Worm (Caenorhabditis elegans) whole organism, L4 larva: ENCODE results near the gene ZK1098.12.

Source experiments
- F26F4.8 ChIP-seq: fragments of 200-800 bp; sonication (Bioruptor generic); conservative IDR thresholded peaks from 2 replicates; pipeline ENCODE4 v1.3.6; 2022; ENCODE audit warnings: missing genetic modification characterization, missing compliant biosample characterization
- R02D3.7 ChIP-seq: fragments of 150-350 bp; sonication (generic microtip); optimal IDR thresholded peaks from 3 replicates; lab custom pipeline; 2014; ENCODE audit warnings: missing biosample characterization, missing genetic modification characterization
- T20F7.1 ChIP-seq: fragments of 200-800 bp; sonication (Bioruptor generic); optimal IDR thresholded peaks from 2 replicates; lab custom pipeline; 2018; ENCODE audit warnings: mild to moderate bottlenecking, missing genetic modification characterization, missing compliant biosample characterization
- T26A8.4 ChIP-seq: fragments of 200-800 bp; sonication (Bioruptor generic); IDR thresholded peaks from 2 replicates; pipeline ENCODE4 v1.3.6; 2022; ENCODE audit warnings: missing genetic modification characterization, missing compliant biosample characterization
- Y105C5A.15 ChIP-seq: fragments of 200-800 bp; sonication (Bioruptor generic); IDR thresholded peaks from 2 replicates; pipeline ENCODE4 v1.3.6; 2022; ENCODE audit warnings: missing genetic modification characterization, missing compliant biosample characterization
- Y48G9A.11 ChIP-seq: fragments of 200-800 bp; sonication (Bioruptor generic); IDR thresholded peaks from 2 replicates; pipeline ENCODE4 v1.3.6; 2022; ENCODE audit warnings: missing genetic modification reagents, missing genetic modification characterization, missing compliant biosample characterization
- ZK546.5 ChIP-seq, 2 experiments: sonication (generic microtip); optimal IDR thresholded peaks; 2 replicates each; lab custom pipeline; 2017; ENCODE audit warnings: missing biosample characterization in 2 of 2, missing genetic modification characterization in 2 of 2
- aha-1 ChIP-seq: fragments of 150-350 bp; peaks from one replicate; lab custom pipeline; 2014; ENCODE audit warnings: missing biosample characterization, missing genetic modification characterization
- ama-1 ChIP-seq: fragments of 150-350 bp; optimal IDR thresholded peaks from 2 replicates; lab custom pipeline; 2014; ENCODE audit warnings: inconsistent platforms, mixed read lengths
- attf-4 ChIP-seq: sonication (generic microtip); optimal IDR thresholded peaks from 3 replicates; lab custom pipeline; 2017; ENCODE audit warnings: missing biosample characterization, missing genetic modification characterization
- ctbp-1 ChIP-seq: fragments of 200-800 bp; sonication (Bioruptor generic); IDR thresholded peaks from 2 replicates; pipeline ENCODE4 v1.3.6; 2022; ENCODE audit warnings: missing genetic modification reagents, missing genetic modification characterization, missing compliant biosample characterization
- daf-16 ChIP-seq, 3 experiments: sonication (generic microtip); optimal IDR thresholded peaks; 2 replicates each; lab custom pipeline; 2016 to 2017; ENCODE audit warnings: missing genetic modification characterization in 3 of 3, missing genetic modification reagents in 3 of 3, mild to moderate bottlenecking in 2 of 3, missing compliant biosample characterization in 2 of 3, missing biosample characterization in 1 of 3, moderate library complexity in 1 of 3
- daf-19 ChIP-seq: fragments of 200-800 bp; sonication (Bioruptor generic); conservative IDR thresholded peaks from 2 replicates; pipeline ENCODE4 v1.3.6; 2022; ENCODE audit warnings: missing genetic modification characterization, missing compliant biosample characterization
- daf-8 ChIP-seq: fragments of 200-800 bp; sonication (Bioruptor generic); IDR thresholded peaks from 2 replicates; pipeline ENCODE4 v1.3.6; 2022; ENCODE audit warnings: missing genetic modification characterization, missing compliant biosample characterization
- fkh-10 ChIP-seq: fragments of 150-350 bp; optimal IDR thresholded peaks from 2 replicates; lab custom pipeline; 2014; ENCODE audit warnings: missing biosample characterization, missing genetic modification reagents, missing genetic modification characterization
- fos-1 ChIP-seq: fragments of 150-350 bp; optimal IDR thresholded peaks from 2 replicates; lab custom pipeline; 2014; ENCODE audit warnings: missing biosample characterization, missing genetic modification characterization
- hlh-30 ChIP-seq: sonication (generic microtip); optimal IDR thresholded peaks from 2 replicates; lab custom pipeline; 2017; ENCODE audit warnings: antibody characterized with exemption, mild to moderate bottlenecking, missing genetic modification characterization, missing compliant biosample characterization; ENCODE audit not compliant: insufficient read depth
- hmg-1.1 ChIP-seq: fragments of 200-800 bp; sonication (Bioruptor generic); IDR thresholded peaks from 2 replicates; pipeline ENCODE4 v1.3.6; 2022; ENCODE audit warnings: missing genetic modification reagents, missing genetic modification characterization, missing compliant biosample characterization
- lin-38 ChIP-seq: fragments of 200-800 bp; sonication (Bioruptor generic); IDR thresholded peaks from 2 replicates; pipeline ENCODE4 v1.3.6; 2022; ENCODE audit warnings: missing genetic modification reagents, missing genetic modification characterization, missing compliant biosample characterization
- lin-39 ChIP-seq: fragments of 150-350 bp; optimal IDR thresholded peaks from 2 replicates; lab custom pipeline; 2014; ENCODE audit warnings: missing biosample characterization, missing genetic modification reagents, missing genetic modification characterization
- mdt-29 ChIP-seq: fragments of 200-800 bp; sonication (Bioruptor generic); IDR thresholded peaks from 2 replicates; pipeline ENCODE4 v1.3.6; 2022; ENCODE audit warnings: missing genetic modification reagents, missing genetic modification characterization, missing compliant biosample characterization
- mxl-3 ChIP-seq: fragments of 200-800 bp; sonication (Bioruptor generic); optimal IDR thresholded peaks from 2 replicates; lab custom pipeline; 2018; ENCODE audit warnings: mild to moderate bottlenecking, missing genetic modification characterization, missing compliant biosample characterization
- nhr-111 ChIP-seq: fragments of 200-800 bp; sonication (Bioruptor generic); optimal IDR thresholded peaks from 2 replicates; lab custom pipeline; 2018; ENCODE audit warnings: mild to moderate bottlenecking, missing genetic modification characterization, missing compliant biosample characterization
- nhr-28 ChIP-seq: fragments of 150-350 bp; optimal IDR thresholded peaks from 2 replicates; lab custom pipeline; 2014; ENCODE audit warnings: missing biosample characterization, missing genetic modification characterization
- nhr-42 ChIP-seq: fragments of 200-800 bp; sonication (Bioruptor generic); IDR thresholded peaks from 2 replicates; pipeline ENCODE4 v1.3.6; 2022; ENCODE audit warnings: missing genetic modification characterization, missing compliant biosample characterization
- nhr-48 ChIP-seq: sonication (generic microtip); optimal IDR thresholded peaks from 2 replicates; lab custom pipeline; 2016; ENCODE audit warnings: mild to moderate bottlenecking, missing genetic modification characterization, missing compliant biosample characterization
- nhr-76 ChIP-seq: fragments of 150-350 bp; optimal IDR thresholded peaks from 2 replicates; lab custom pipeline; 2014; ENCODE audit warnings: missing biosample characterization, missing genetic modification characterization
- pha-4 ChIP-seq, 2 experiments: fragments of 150-350 bp in 1 of 2; fragments of 200-800 bp in 1 of 2; sonication (Bioruptor generic) in 1 of 2; IDR thresholded peaks in 1 of 2; optimal IDR thresholded peaks in 1 of 2; 2 replicates each; pipeline versions ENCODE4 v1.3.6 to Lab custom; 2014 to 2022; ENCODE audit warnings: missing genetic modification characterization in 2 of 2, missing genetic modification reagents in 2 of 2, missing biosample characterization in 1 of 2, missing compliant biosample characterization in 1 of 2
- pqm-1 ChIP-seq: sonication (generic microtip); optimal IDR thresholded peaks from 2 replicates; lab custom pipeline; 2017; ENCODE audit warnings: missing biosample characterization, missing genetic modification characterization
- rbr-2 ChIP-seq: sonication (generic microtip); optimal IDR thresholded peaks from 2 replicates; lab custom pipeline; 2016; ENCODE audit warnings: missing genotype, missing genetic modification characterization, missing compliant biosample characterization
- set-16 ChIP-seq: fragments of 200-800 bp; sonication (Bioruptor generic); IDR thresholded peaks from 2 replicates; pipeline ENCODE4 v1.3.6; 2022; ENCODE audit warnings: missing genetic modification reagents, missing genetic modification characterization, missing compliant biosample characterization
- spr-3 ChIP-seq: fragments of 200-800 bp; sonication (Bioruptor generic); optimal IDR thresholded peaks from 2 replicates; lab custom pipeline; 2018; ENCODE audit warnings: mild to moderate bottlenecking, missing genetic modification characterization, missing compliant biosample characterization
- unc-130 ChIP-seq: sonication (generic microtip); optimal IDR thresholded peaks from 2 replicates; lab custom pipeline; 2016; ENCODE audit warnings: missing genetic modification reagents, missing genetic modification characterization, missing compliant biosample characterization
- zag-1 ChIP-seq: fragments of 150-350 bp; optimal IDR thresholded peaks from 2 replicates; lab custom pipeline; 2014; ENCODE audit warnings: missing biosample characterization, missing genetic modification characterization
- zfp-2 ChIP-seq: sonication (generic microtip); optimal IDR thresholded peaks from 2 replicates; lab custom pipeline; 2016; ENCODE audit warnings: mild to moderate bottlenecking, missing genetic modification characterization, missing compliant biosample characterization
- zip-11 ChIP-seq: fragments of 200-800 bp; sonication (Bioruptor generic); IDR thresholded peaks from 2 replicates; pipeline ENCODE4 v1.3.6; 2022; ENCODE audit warnings: missing genetic modification characterization, missing compliant biosample characterization

Gene ZK1098.12

DNA sequence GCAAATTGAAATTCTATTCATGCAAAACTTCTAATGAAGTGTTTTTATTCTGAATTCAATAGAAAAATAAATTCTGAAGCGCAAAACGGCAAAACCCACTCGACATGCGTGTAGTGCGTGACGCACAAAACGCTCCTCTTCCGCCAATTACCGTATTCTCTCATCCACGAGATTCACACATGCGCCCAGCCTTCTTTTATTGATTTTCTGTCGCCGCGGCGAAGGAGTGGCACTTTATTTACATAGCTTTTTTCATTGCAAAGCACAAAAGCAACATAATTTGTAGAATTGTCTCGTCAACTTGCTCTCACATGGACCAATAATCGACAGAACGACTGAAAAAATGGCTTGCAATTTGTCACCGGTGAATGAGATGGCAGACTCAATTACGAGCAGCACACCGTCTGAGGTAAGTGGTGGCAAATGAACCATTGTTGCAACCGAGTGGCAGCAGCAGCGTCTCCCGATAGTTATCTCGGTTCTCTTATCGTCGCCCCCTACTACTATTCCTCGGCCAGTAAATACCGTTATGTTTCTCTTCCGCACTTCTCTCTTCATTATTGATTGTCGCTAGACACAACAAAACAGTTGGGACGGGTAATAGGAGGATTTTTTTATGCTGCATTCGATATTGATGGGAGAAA lies 1.2 kb downstream of the ZK1098.12 start, which contains the start of gene unc-16 (continued):
- TF ChIP-seq nhr-76 (tag; lab: Kevin White, UChicago), result no peak
- TF ChIP-seq Y105C5A.15 (GFP tag; lab: Robert Waterston, UW), result no peak
- no peak for TF ChIP-seq spr-3 (GFP tag; lab: Kevin White, UChicago)
- no peak for TF ChIP-seq Y48G9A.11 (GFP tag; lab: Robert Waterston, UW)
- peak in 1 of 2 experiments; percentile 28 for TF ChIP-seq daf-16 (GFP tag; optimal IDR thresholded peaks at IDR 0.05; lab: Kevin White, UChicago)
- peak; percentile 79 for TF ChIP-seq daf-16 (tag; optimal IDR thresholded peaks at IDR 0.05; lab: Kevin White, UChicago)
- 0 out of 2 replicates have a peak, but pooled peaks have one; percentile 54 for TF ChIP-seq mdt-29 (GFP tag; lab: Robert Waterston, UW)
- peak; percentile 59; the same call in 1 of the 2 replicates for TF ChIP-seq pha-4 (GFP tag; IDR thresholded peaks at IDR 0.05; lab: Robert Waterston, UW)
- TF ChIP-seq pha-4 (tag; optimal IDR thresholded peaks at IDR 0.05; lab: Kevin White, UChicago), result peak; percentile 82
- peak; percentile 91 for TF ChIP-seq rbr-2 (tag; lab: Kevin White, UChicago)
- TF ChIP-seq nhr-48 (tag; lab: Kevin White, UChicago), result peak; percentile 45
- TF ChIP-seq ctbp-1, result peak; percentile 68; the same call in 1 of the 2 replicates
- peak; percentile 26 for TF ChIP-seq nhr-28 (tag; lab: Kevin White, UChicago)
- TF ChIP-seq hmg-1.1 (GFP tag; lab: Robert Waterston, UW), result peak; percentile 93
- no peak for TF ChIP-seq zag-1
- TF ChIP-seq pqm-1 (tag; lab: Kevin White, UChicago), result peak; percentile 30

DNA sequence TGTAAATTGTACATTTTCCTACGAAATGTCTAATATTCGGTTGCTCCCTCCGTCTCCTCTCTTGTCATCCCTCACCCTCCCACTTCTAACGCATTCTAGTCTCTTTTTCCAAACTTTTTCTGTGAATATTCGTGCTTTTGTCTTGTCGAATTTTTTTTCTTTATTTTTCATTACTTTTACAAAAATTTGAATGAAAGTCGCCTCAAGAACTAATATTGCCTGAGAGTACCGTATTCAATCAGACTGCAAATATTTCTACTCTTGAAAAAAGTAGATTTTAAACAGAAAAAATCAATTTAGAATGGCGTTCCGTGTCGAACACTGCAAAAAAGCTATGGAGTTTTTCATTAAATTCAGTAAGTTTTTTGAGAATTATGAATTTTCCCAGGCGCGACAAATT lies 11.4 kb downstream of the ZK1098.12 start, which contains the start of gene ZK1098.11:
Gene ZK1098.11 (plus strand): TSS at position 301 of the 400 bp plus-strand sequence.
- no peak for TF ChIP-seq R02D3.7
- TF ChIP-seq set-16 (GFP tag; lab: Robert Waterston, UW), result no peak
- TF ChIP-seq mxl-3, result no peak
- no peak for TF ChIP-seq nhr-42
- TF ChIP-seq fkh-10 (GFP tag; lab: Kevin White, UChicago), result no peak

DNA sequence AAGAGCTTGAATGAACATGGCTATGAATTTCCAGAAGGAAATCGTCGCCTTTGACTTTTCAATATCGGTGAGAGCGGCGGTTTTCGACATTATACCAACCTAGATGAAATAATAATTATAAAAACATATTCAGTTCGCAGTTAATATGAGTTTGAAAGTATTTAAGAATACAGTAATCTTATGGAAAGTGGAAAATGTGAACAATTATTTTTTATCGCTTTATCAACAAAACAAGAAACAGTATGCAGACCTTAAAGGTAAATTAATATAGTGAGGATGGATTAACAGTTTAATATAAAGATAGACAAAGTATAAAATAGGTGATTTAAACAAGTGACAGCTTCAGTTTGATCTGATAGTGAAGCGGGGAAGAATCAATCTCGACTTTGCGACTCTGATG lies 13.5 kb downstream of the ZK1098.12 start, which contains the start of gene C48B4.6:
Gene C48B4.6 (minus strand): TSS at position 101 of the 400 bp plus-strand sequence.
- no peak for TF ChIP-seq F26F4.8

DNA sequence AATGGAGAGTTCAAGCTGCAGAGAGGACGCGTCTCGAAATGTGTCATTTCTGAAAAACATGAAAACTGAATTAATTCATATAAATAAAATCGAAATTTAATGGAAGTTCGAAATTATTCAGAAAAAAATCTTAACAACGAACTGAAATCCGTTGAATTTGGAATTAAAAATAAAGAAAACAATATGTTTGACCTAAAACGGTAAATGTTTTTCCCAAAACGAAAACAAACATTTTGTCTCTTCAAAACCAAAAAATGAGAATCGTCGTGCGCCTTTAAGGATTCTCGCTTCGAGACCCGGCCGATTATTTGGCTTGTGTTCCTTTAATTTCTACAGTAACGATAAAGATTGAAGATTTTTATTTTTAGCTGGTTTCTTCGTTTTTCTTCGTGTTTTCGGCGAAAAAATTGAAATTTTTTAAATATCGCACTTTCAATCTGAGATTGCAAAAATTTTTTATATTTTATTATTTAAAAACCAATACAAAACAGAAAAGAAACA lies 14.5 kb downstream of the ZK1098.12 start, which contains the start of gene C48B4.7:
Gene C48B4.7 (minus strand): TSS at position 51 of the 501 bp plus-strand sequence.
- TF ChIP-seq lin-38 (GFP tag; lab: Robert Waterston, UW), result 0 out of 2 replicates have a peak, but pooled peaks have one; percentile 24
- TF ChIP-seq T20F7.1 (GFP tag; lab: Kevin White, UChicago), result no peak
- no peak for TF ChIP-seq F26F4.8

DNA sequence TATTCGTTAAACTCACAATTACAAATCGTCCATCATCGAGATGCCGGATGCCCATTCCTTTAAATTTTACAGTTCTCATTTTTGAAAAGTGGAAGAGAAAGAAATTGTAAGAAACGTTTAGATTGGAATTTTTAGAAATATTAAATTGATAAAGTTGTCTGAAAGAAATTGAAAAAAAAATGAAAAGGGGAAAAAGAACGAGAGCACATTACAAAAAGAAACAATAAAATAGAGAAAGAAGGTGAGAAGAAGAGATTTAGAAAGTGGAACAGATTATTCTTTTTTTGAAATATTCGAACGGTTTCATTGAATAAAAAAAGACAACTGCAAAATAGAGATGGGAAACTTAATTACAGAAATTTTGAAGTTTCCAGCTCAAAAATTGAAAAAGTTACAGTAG lies 16.2 kb downstream of the ZK1098.12 start, which contains the start of gene C48B4.8:
Gene C48B4.8 (minus strand): TSS at position 101 of the 400 bp plus-strand sequence.
- TF ChIP-seq fos-1 (tag; lab: Kevin White, UChicago) (no peak), daf-8 (no peak), aha-1 (tag; lab: Kevin White, UChicago) (no peak), zfp-2 (tag; lab: Kevin White, UChicago) (no peak), attf-4 (tag; lab: Kevin White, UChicago) (no peak), nhr-111 (GFP tag; lab: Kevin White, UChicago) (no peak), lin-39 (tag; lab: Kevin White, UChicago) (no peak), ZK546.5 (tag; optimal IDR thresholded peaks at IDR 0.05; lab: Kevin White, UChicago) (no peak), daf-19 (GFP tag; lab: Robert Waterston, UW) (no peak), ama-1 (lab: Kevin White, UChicago) (no peak), T26A8.4 (GFP tag; lab: Robert Waterston, UW) (no peak), zip-11 (GFP tag; lab: Robert Waterston, UW) (no peak), unc-130 (GFP tag; lab: Kevin White, UChicago) (no peak), ctbp-1 (no peak), hlh-30 (tag; lab: Kevin White, UChicago) (no peak), set-16 (GFP tag; lab: Robert Waterston, UW) (no peak), F26F4.8 (no peak)
- TF ChIP-seq, all 104 proteins: peak for 0
